Fruit fly (Drosophila melanogaster) whole organism, embryonic: ENCODE results near the gene Dap160.

ENCODE experiments used
- CG10267 ChIP-seq: fragments of 200-800 bp; sonication (Bioruptor generic); optimal IDR thresholded peaks from 2 replicates; lab custom pipeline; 2018; ENCODE audit warnings: missing biosample characterization, mild to moderate bottlenecking, missing genetic modification characterization, moderate library complexity
- CG11456 ChIP-seq: fragments of 200-800 bp; sonication (Bioruptor generic); IDR thresholded peaks from 3 replicates; pipeline ENCODE4 v1.3.6; 2022; ENCODE audit warnings: missing biosample characterization, missing genetic modification characterization
- CG11560 ChIP-seq: fragments of 200-800 bp; sonication (Bioruptor generic); IDR thresholded peaks from 3 replicates; pipeline ENCODE4 v1.3.6; 2022; ENCODE audit warnings: missing biosample characterization, missing genetic modification characterization
- CG1603 ChIP-seq: fragments of 200-800 bp; sonication (Bioruptor generic); optimal IDR thresholded peaks from 2 replicates; lab custom pipeline; 2019; ENCODE audit warnings: missing biosample characterization, mild to moderate bottlenecking, missing genetic modification characterization, moderate library complexity
- CG1647 ChIP-seq: fragments of 200-800 bp; sonication (Bioruptor generic); optimal IDR thresholded peaks from 3 replicates; lab custom pipeline; 2016; ENCODE audit warnings: missing biosample characterization, missing genetic modification characterization
- CG17186 ChIP-seq: fragments of 200-800 bp; sonication (Bioruptor generic); optimal IDR thresholded peaks from 3 replicates; lab custom pipeline; 2017; ENCODE audit warnings: missing biosample characterization, missing genetic modification reagents, missing genetic modification characterization
- CG17361 ChIP-seq: fragments of 200-800 bp; sonication (Bioruptor generic); IDR thresholded peaks from 3 replicates; pipeline ENCODE4 v1.3.6; 2022; ENCODE audit warnings: missing biosample characterization, missing genetic modification characterization
- CG17385 ChIP-seq: fragments of 200-800 bp; sonication (Bioruptor generic); optimal IDR thresholded peaks from 3 replicates; lab custom pipeline; 2018; ENCODE audit warnings: missing biosample characterization, mild to moderate bottlenecking, missing genetic modification characterization
- CG17829 ChIP-seq: fragments of 200-800 bp; optimal IDR thresholded peaks from 2 replicates; lab custom pipeline; 2019; ENCODE audit warnings: missing biosample characterization, mild to moderate bottlenecking, missing genetic modification characterization, moderate library complexity
- CG17912 ChIP-seq: fragments of 200-800 bp; sonication (Bioruptor generic); optimal IDR thresholded peaks from 2 replicates; lab custom pipeline; 2018; ENCODE audit warnings: missing biosample characterization, mild to moderate bottlenecking, missing genetic modification characterization
- CG18011 ChIP-seq: fragments of 200-800 bp; sonication (Bioruptor generic); optimal IDR thresholded peaks from 2 replicates; lab custom pipeline; 2017; ENCODE audit warnings: missing biosample characterization, missing genetic modification characterization, mild to moderate bottlenecking, moderate library complexity, missing genotype
- CG2120 ChIP-seq: fragments of 200-800 bp; sonication (Bioruptor generic); optimal IDR thresholded peaks from 3 replicates; lab custom pipeline; 2016; ENCODE audit warnings: missing biosample characterization, missing genetic modification characterization
- CG32767 ChIP-seq: fragments of 200-800 bp; sonication (Bioruptor generic); IDR thresholded peaks from 2 replicates; pipeline ENCODE4 v1.3.6; 2022; ENCODE audit warnings: missing biosample characterization, missing genetic modification characterization
- CG3995 ChIP-seq: fragments of 200-800 bp; sonication (Bioruptor generic); optimal IDR thresholded peaks from 3 replicates; lab custom pipeline; 2016; ENCODE audit warnings: missing biosample characterization, missing genetic modification characterization
- CG6765 ChIP-seq: fragments of 200-800 bp; sonication (Bioruptor generic); optimal IDR thresholded peaks from 3 replicates; lab custom pipeline; 2017; ENCODE audit warnings: missing biosample characterization, mild to moderate bottlenecking, missing genetic modification characterization
- CG7786 ChIP-seq: fragments of 200-800 bp; sonication (Bioruptor generic); optimal IDR thresholded peaks from 2 replicates; lab custom pipeline; 2016; ENCODE audit warnings: missing biosample characterization, missing genetic modification characterization
- CG8388 ChIP-seq: fragments of 200-800 bp; sonication (Bioruptor generic); optimal IDR thresholded peaks from 2 replicates; lab custom pipeline; 2019; ENCODE audit warnings: missing biosample characterization, mild to moderate bottlenecking, missing genetic modification characterization, moderate library complexity
- CG8924 ChIP-seq: fragments of 200-800 bp; optimal IDR thresholded peaks from 3 replicates; lab custom pipeline; 2019; ENCODE audit warnings: missing biosample characterization, mild to moderate bottlenecking, missing genetic modification characterization, moderate library complexity
- CG9215 ChIP-seq: fragments of 200-800 bp; sonication (Bioruptor generic); IDR thresholded peaks from 2 replicates; pipeline ENCODE4 v1.3.6; 2022; ENCODE audit warnings: missing biosample characterization, missing genetic modification characterization
- CG9797 ChIP-seq: fragments of 200-800 bp; sonication (Bioruptor generic); optimal IDR thresholded peaks from 3 replicates; lab custom pipeline; 2018; ENCODE audit warnings: missing biosample characterization, mild to moderate bottlenecking, missing genetic modification characterization
- CHES-1-like ChIP-seq: fragments of 200-800 bp; sonication (Bioruptor generic); optimal IDR thresholded peaks from 2 replicates; lab custom pipeline; 2016; ENCODE audit warnings: missing biosample characterization, missing genetic modification characterization
- Dp ChIP-seq: fragments of 200-800 bp; sonication (Bioruptor generic); optimal IDR thresholded peaks from 2 replicates; lab custom pipeline; 2018; ENCODE audit warnings: missing biosample characterization, mild to moderate bottlenecking, missing genetic modification characterization, moderate library complexity
- Dref ChIP-seq: fragments of 200-800 bp; sonication (Bioruptor generic); IDR thresholded peaks from 2 replicates; pipeline ENCODE4 v1.3.6; 2022; ENCODE audit warnings: missing biosample characterization, missing genetic modification characterization
- E2f2 ChIP-seq: fragments of 200-800 bp; sonication (Bioruptor generic); IDR thresholded peaks from 2 replicates; pipeline ENCODE4 v1.3.6; 2022; ENCODE audit warnings: missing biosample characterization, missing genetic modification characterization
- ERR ChIP-seq: fragments of 200-800 bp; sonication (Bioruptor generic); optimal IDR thresholded peaks from 2 replicates; lab custom pipeline; 2016; ENCODE audit warnings: missing biosample characterization, missing genetic modification characterization
- GATAe ChIP-seq: fragments of 200-800 bp; sonication (Bioruptor generic); conservative IDR thresholded peaks from 2 replicates; pipeline ENCODE4 v1.3.6; 2022; ENCODE audit warnings: missing biosample characterization, missing genetic modification characterization
- HmgD ChIP-seq: fragments of 200-800 bp; sonication (Bioruptor generic); optimal IDR thresholded peaks from 3 replicates; lab custom pipeline; 2016; ENCODE audit warnings: missing biosample characterization, missing genetic modification characterization
- Hmr ChIP-seq: fragments of 200-800 bp; sonication (Bioruptor generic); optimal IDR thresholded peaks from 3 replicates; lab custom pipeline; 2017; ENCODE audit warnings: mild to moderate bottlenecking, missing biosample characterization, missing genetic modification reagents, missing genetic modification characterization
- Oli ChIP-seq: fragments of 200-800 bp; sonication (Bioruptor generic); optimal IDR thresholded peaks from 2 replicates; lab custom pipeline; 2018; ENCODE audit warnings: missing biosample characterization, mild to moderate bottlenecking, missing genetic modification characterization, moderate library complexity
- Optix ChIP-seq: fragments of 200-800 bp; sonication (Bioruptor generic); IDR thresholded peaks from 3 replicates; pipeline ENCODE4 v1.3.6; 2022; ENCODE audit warnings: missing biosample characterization, missing genetic modification characterization
- Poxn ChIP-seq: fragments of 200-800 bp; sonication (Bioruptor generic); IDR thresholded peaks from 2 replicates; pipeline ENCODE4 v1.3.6; 2022; ENCODE audit warnings: missing biosample characterization, missing genetic modification characterization
- Side ChIP-seq: fragments of 200-800 bp; sonication (Bioruptor generic); optimal IDR thresholded peaks from 2 replicates; lab custom pipeline; 2016; ENCODE audit warnings: missing biosample characterization, missing genetic modification characterization
- Stat92E ChIP-seq, 3 experiments: fragments of >200 bp in 2 of 3; fragments of 200-800 bp in 1 of 3; sonication (Bioruptor generic) in 1 of 3; optimal IDR thresholded peaks; 2 replicates each; lab custom pipeline; 2017 to 2019; ENCODE audit warnings: missing biosample characterization in 3 of 3, missing genetic modification characterization in 3 of 3, mild to moderate bottlenecking in 1 of 3, moderate library complexity in 1 of 3
- Xrp1 ChIP-seq: fragments of 200-800 bp; sonication (Bioruptor generic); IDR thresholded peaks from 2 replicates; pipeline ENCODE4 v1.3.6; 2022; ENCODE audit warnings: missing biosample characterization, missing genetic modification characterization
- YL-1 ChIP-seq: fragments of 200-800 bp; sonication (Bioruptor generic); optimal IDR thresholded peaks from 3 replicates; lab custom pipeline; 2017; ENCODE audit warnings: missing biosample characterization, mild to moderate bottlenecking, missing genetic modification characterization
- ab ChIP-seq: fragments of 200-800 bp; sonication (Bioruptor generic); optimal IDR thresholded peaks from 2 replicates; lab custom pipeline; 2016; ENCODE audit warnings: missing biosample characterization, missing genetic modification characterization
- ase ChIP-seq: fragments of 200-800 bp; sonication (Bioruptor generic); IDR thresholded peaks from 3 replicates; pipeline ENCODE4 v1.3.6; 2022; ENCODE audit warnings: missing biosample characterization, missing genetic modification characterization
- bab2 ChIP-seq: fragments of 200-800 bp; sonication (Bioruptor generic); optimal IDR thresholded peaks from 2 replicates; lab custom pipeline; 2016; ENCODE audit warnings: missing biosample characterization, missing genetic modification characterization
- chif ChIP-seq, 2 experiments: fragments of 200-800 bp; sonication (Bioruptor generic); optimal IDR thresholded peaks; 3 replicates each; lab custom pipeline; 2016; ENCODE audit warnings: missing biosample characterization in 2 of 2, missing genetic modification characterization in 2 of 2
- dm ChIP-seq: fragments of 200-800 bp; sonication (Bioruptor generic); optimal IDR thresholded peaks from 3 replicates; lab custom pipeline; 2016; ENCODE audit warnings: missing biosample characterization, missing genetic modification characterization
- kah ChIP-seq: fragments of 200-800 bp; sonication (Bioruptor generic); optimal IDR thresholded peaks from 2 replicates; lab custom pipeline; 2018; ENCODE audit warnings: missing biosample characterization, mild to moderate bottlenecking, missing genetic modification characterization
- nmo ChIP-seq: fragments of 200-800 bp; sonication (Bioruptor generic); optimal IDR thresholded peaks from 2 replicates; lab custom pipeline; 2018; ENCODE audit warnings: missing biosample characterization, mild to moderate bottlenecking, missing genetic modification characterization, moderate library complexity
- phol ChIP-seq: fragments of 200-800 bp; sonication (Bioruptor generic); optimal IDR thresholded peaks from 3 replicates; lab custom pipeline; 2018; ENCODE audit warnings: missing biosample characterization, mild to moderate bottlenecking, missing genetic modification characterization, moderate library complexity
- psq ChIP-seq: fragments of 200-800 bp; sonication (Bioruptor generic); optimal IDR thresholded peaks from 2 replicates; lab custom pipeline; 2017; ENCODE audit warnings: missing biosample characterization, missing genetic modification characterization
- sens ChIP-seq: fragments of 200-800 bp; sonication (Bioruptor generic); peaks from one replicate; lab custom pipeline; 2016; ENCODE audit warnings: missing biosample characterization, missing genetic modification characterization
- slbo ChIP-seq: fragments of 200-800 bp; sonication (Bioruptor generic); IDR thresholded peaks from 2 replicates; pipeline ENCODE4 v1.3.6; 2022; ENCODE audit warnings: missing biosample characterization, missing genetic modification characterization
- trh ChIP-seq: fragments of 200-800 bp; sonication (Bioruptor generic); optimal IDR thresholded peaks from 2 replicates; lab custom pipeline; 2016; ENCODE audit warnings: missing biosample characterization, missing genetic modification characterization
- unc-4 ChIP-seq: fragments of 200-800 bp; sonication (Bioruptor generic); IDR thresholded peaks from 2 replicates; pipeline ENCODE4 v1.3.6; 2022; ENCODE audit warnings: missing biosample characterization, missing genetic modification characterization; ENCODE audit not compliant: partially characterized antibody
- vfl ChIP-seq: fragments of 200-800 bp; sonication (Bioruptor generic); optimal IDR thresholded peaks from 2 replicates; lab custom pipeline; 2016; ENCODE audit warnings: missing biosample characterization, missing genetic modification characterization
- z ChIP-seq: fragments of 200-800 bp; sonication (Bioruptor generic); IDR thresholded peaks from 3 replicates; pipeline ENCODE4 v1.3.6; 2022; ENCODE audit warnings: missing biosample characterization, missing genetic modification characterization

Dap160 gene

dm6 chr2L:21102399-21103108 is 39.6 kb downstream of the Dap160 start, which contains the start of gene CG9257 (continued):
- TF ChIP-seq CG9797 (GFP tag; lab: Kevin White, UChicago) (peak; percentile 86), Dref (GFP tag; lab: Robert Waterston, UW) (no peak), nmo (peak; percentile 45), CG17186 (peak; percentile 48), trh (GFP tag; lab: Kevin White, UChicago) (no peak), ERR (GFP tag; lab: Kevin White, UChicago) (no peak), CG17385 (GFP tag; lab: Kevin White, UChicago) (no peak), Optix (GFP tag; lab: Robert Waterston, UW) (no peak), ab (no peak), HmgD (GFP tag; lab: Kevin White, UChicago) (no peak), unc-4 (GFP tag; lab: Robert Waterston, UW) (0 out of 2 replicates have a peak, but pooled peaks have one; percentile 19), CG11560 (tag; lab: Robert Waterston, UW) (no peak), CG17361 (GFP tag; lab: Robert Waterston, UW) (peak; percentile 28; the same call in 1 of the 3 replicates), CG17912 (GFP tag; lab: Kevin White, UChicago) (no peak), CG2120 (peak; percentile 45), Hmr (GFP tag; lab: Kevin White, UChicago) (peak; percentile 38), CG11456 (GFP tag; lab: Robert Waterston, UW) (no peak), Xrp1 (GFP tag; lab: Robert Waterston, UW) (no peak), Side (GFP tag; lab: Kevin White, UChicago) (peak; percentile 6), z (GFP tag; lab: Robert Waterston, UW) (no peak), YL-1 (GFP tag; lab: Kevin White, UChicago) (peak; percentile 87), dm (GFP tag; lab: Kevin White, UChicago) (peak; percentile 97), bab2 (GFP tag; lab: Kevin White, UChicago) (peak; percentile 6), CG8924 (tag; lab: Kevin White, UChicago) (no peak), CG7786 (peak; percentile 0), GATAe (no peak), Stat92E (GFP tag; optimal IDR thresholded peaks at IDR 0.05; lab: Kevin White, UChicago) (peak in 1 of 3 experiments; percentile 32), vfl (no peak), ase (GFP tag; lab: Robert Waterston, UW) (no peak), CG17829 (tag; lab: Kevin White, UChicago) (peak; percentile 11), sens (GFP tag; lab: Kevin White, UChicago) (peak; percentile 91), CG8388 (peak; percentile 44), chif (GFP tag; optimal IDR thresholded peaks at IDR 0.05; lab: Kevin White, UChicago) (no peak), psq (GFP tag; lab: Kevin White, UChicago) (no peak), Poxn (GFP tag; lab: Robert Waterston, UW) (no peak), CG9215 (no peak), CG32767 (GFP tag; lab: Robert Waterston, UW) (no peak), phol (tag; lab: Kevin White, UChicago) (peak; percentile 13), CHES-1-like (GFP tag; lab: Kevin White, UChicago) (peak; percentile 38), E2f2 (peak; percentile 62), CG3995 (peak; percentile 73), slbo (GFP tag; lab: Robert Waterston, UW) (peak; percentile 16; the same call in 1 of the 2 replicates), CG6765 (GFP tag; lab: Kevin White, UChicago) (no peak), CG10267 (peak; percentile 46), Oli (tag; lab: Kevin White, UChicago) (no peak), Dp (GFP tag; lab: Kevin White, UChicago) (peak; percentile 66), CG1603 (tag; lab: Kevin White, UChicago) (no peak), kah (GFP tag; lab: Kevin White, UChicago) (no peak), CG1647 (GFP tag; lab: Kevin White, UChicago) (no peak), CG18011 (peak; percentile 38)
